Comparison of ENCODE assay signal across 1 fruit fly cellular context in the genomic region with DNA sequence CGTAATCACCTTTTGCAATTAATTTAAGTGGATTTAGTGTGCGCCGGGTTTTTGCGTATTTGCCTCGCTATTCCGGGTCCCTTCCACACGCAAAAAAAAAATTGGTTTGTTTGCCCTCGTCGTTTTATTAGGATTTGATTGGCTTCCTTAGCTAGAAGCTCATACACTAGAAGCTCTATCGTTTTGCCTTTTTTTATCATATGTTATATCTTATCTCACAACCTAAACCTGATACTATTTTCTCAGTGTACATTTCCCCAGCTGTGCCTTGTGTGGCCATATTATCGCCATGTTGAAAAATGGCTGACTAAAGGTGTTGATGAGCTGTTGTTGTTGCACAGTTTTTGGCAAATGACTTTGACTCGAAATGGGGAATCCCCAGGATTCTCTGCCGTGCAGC.
TF ChIP-seq lines count a peak whose summit lies in the region.

No protein-coding gene starts in this region.

TF ChIP-seq in whole organism, embryonic, 481 proteins besides CTCF, POLR2A, EP300 and RAD21 (continued from another document and continues in another):
- TF ChIP-seq grau (tag; optimal IDR thresholded peaks at IDR 0.05; lab: Kevin White, UChicago), result peak; percentile 9
- no peak for TF ChIP-seq CG2202 (tag; optimal IDR thresholded peaks at IDR 0.05; lab: Kevin White, UChicago)
- TF ChIP-seq zfh1 (GFP tag; IDR thresholded peaks at IDR 0.05; lab: Robert Waterston, UW), result peak; percentile 56; the same call in 2 of the 3 replicates
- TF ChIP-seq Dbx (GFP tag; IDR thresholded peaks at IDR 0.05; lab: Robert Waterston, UW), result no peak
- peak; percentile 28 for TF ChIP-seq CG12391 (tag; optimal IDR thresholded peaks at IDR 0.05; lab: Kevin White, UChicago)
- TF ChIP-seq nerfin-2 (GFP tag; IDR thresholded peaks at IDR 0.05; lab: Robert Waterston, UW; ENCODE audit: partially characterized antibody), result no peak
- peak; percentile 20 for TF ChIP-seq Antp (GFP tag; optimal IDR thresholded peaks at IDR 0.05; lab: Kevin White, UChicago)
- no peak for TF ChIP-seq h (optimal IDR thresholded peaks at IDR 0.05; lab: Kevin White, UChicago)
- TF ChIP-seq CG34376 (GFP tag; optimal IDR thresholded peaks at IDR 0.05; lab: Kevin White, UChicago), result no peak
- no peak for TF ChIP-seq trem (tag; optimal IDR thresholded peaks at IDR 0.05; lab: Kevin White, UChicago)
- peak in 1 of 2 experiments; percentile 45 for TF ChIP-seq chif (GFP tag; optimal IDR thresholded peaks at IDR 0.05; lab: Kevin White, UChicago)
- TF ChIP-seq Fer2 (tag; optimal IDR thresholded peaks at IDR 0.05; lab: Kevin White, UChicago), result no peak
- TF ChIP-seq sob (GFP tag; IDR thresholded peaks at IDR 0.05; lab: Robert Waterston, UW), result no peak
- TF ChIP-seq H2.0 (GFP tag; IDR thresholded peaks at IDR 0.05; lab: Robert Waterston, UW), result no peak; the same call in 1 of the 2 replicates
- TF ChIP-seq Sox102F (GFP tag; optimal IDR thresholded peaks at IDR 0.05; lab: Kevin White, UChicago), result peak; percentile 41
- TF ChIP-seq CG8944 (GFP tag; optimal IDR thresholded peaks at IDR 0.05; lab: Kevin White, UChicago), result no peak
- peak; percentile 42 for TF ChIP-seq CG4404 (GFP tag; IDR thresholded peaks at IDR 0.05; lab: Robert Waterston, UW)
- 0 out of 2 replicates have a peak, but pooled peaks have one; percentile 39 for TF ChIP-seq CG6689 (GFP tag; IDR thresholded peaks at IDR 0.05; lab: Robert Waterston, UW)
- TF ChIP-seq ind (GFP tag; optimal IDR thresholded peaks at IDR 0.05; lab: Kevin White, UChicago), result peak; percentile 37
- TF ChIP-seq ems (GFP tag; optimal IDR thresholded peaks at IDR 0.05; lab: Kevin White, UChicago), result peak; percentile 5
- TF ChIP-seq bigmax (GFP tag; optimal IDR thresholded peaks at IDR 0.05; lab: Kevin White, UChicago), result no peak
- no peak for TF ChIP-seq E2f1 (GFP tag; IDR thresholded peaks at IDR 0.05; lab: Robert Waterston, UW)
- no peak for TF ChIP-seq CG31365 (tag; optimal IDR thresholded peaks at IDR 0.05; lab: Kevin White, UChicago)
- TF ChIP-seq CG18476 (GFP tag; optimal IDR thresholded peaks at IDR 0.05; lab: Kevin White, UChicago), result no peak
- peak; percentile 61; the same call in 1 of the 2 replicates for TF ChIP-seq slbo (GFP tag; IDR thresholded peaks at IDR 0.05; lab: Robert Waterston, UW)
- TF ChIP-seq CG8089 (GFP tag; optimal IDR thresholded peaks at IDR 0.05; lab: Kevin White, UChicago), result peak; percentile 11
- peak; percentile 1 for TF ChIP-seq Fer3 (tag; optimal IDR thresholded peaks at IDR 0.05; lab: Kevin White, UChicago)
- no peak for TF ChIP-seq Hr78 (GFP tag; optimal IDR thresholded peaks at IDR 0.05; lab: Kevin White, UChicago)
- TF ChIP-seq Eip74EF (GFP tag; optimal IDR thresholded peaks at IDR 0.05; lab: Kevin White, UChicago), result no peak
- TF ChIP-seq Hmr (GFP tag; optimal IDR thresholded peaks at IDR 0.05; lab: Kevin White, UChicago), result peak; percentile 47
- 0 out of 2 replicates have a peak, but pooled peaks have one; percentile 15 for TF ChIP-seq ranshi (GFP tag; IDR thresholded peaks at IDR 0.05; lab: Robert Waterston, UW)
- peak; percentile 12 for TF ChIP-seq Atf-2 (GFP tag; optimal IDR thresholded peaks at IDR 0.05; lab: Kevin White, UChicago)
- peak; percentile 53; the same call in 1 of the 2 replicates for TF ChIP-seq Xrp1 (GFP tag; IDR thresholded peaks at IDR 0.05; lab: Robert Waterston, UW)
- TF ChIP-seq dimm (GFP tag; IDR thresholded peaks at IDR 0.05; lab: Robert Waterston, UW), result no peak
- peak; percentile 22 to 47 for TF ChIP-seq Pdp1 (GFP tag; optimal IDR thresholded peaks at IDR 0.05; lab: Kevin White, UChicago)
- TF ChIP-seq CG8359 (GFP tag; optimal IDR thresholded peaks at IDR 0.05; lab: Kevin White, UChicago; ENCODE audit: borderline replicate concordance), result no peak
- no peak for TF ChIP-seq pum (GFP tag; optimal IDR thresholded peaks at IDR 0.05; lab: Kevin White, UChicago)
- TF ChIP-seq CG2120 (GFP tag; optimal IDR thresholded peaks at IDR 0.05; lab: Kevin White, UChicago), result peak; percentile 60
- peak; percentile 33 for TF ChIP-seq Fer1 (GFP tag; optimal IDR thresholded peaks at IDR 0.05; lab: Kevin White, UChicago)
- TF ChIP-seq CG8281 (tag; optimal IDR thresholded peaks at IDR 0.05; lab: Kevin White, UChicago), result no peak
- no peak for TF ChIP-seq Dll (GFP tag; IDR thresholded peaks at IDR 0.05; lab: Robert Waterston, UW; ENCODE audit: partially characterized antibody)
- no peak for TF ChIP-seq esg (GFP tag; conservative IDR thresholded peaks at IDR 0.05; lab: Robert Waterston, UW)
- TF ChIP-seq Ssrp (tag; optimal IDR thresholded peaks at IDR 0.05; lab: Kevin White, UChicago), result no peak
- TF ChIP-seq CG17359 (tag; optimal IDR thresholded peaks at IDR 0.05; lab: Kevin White, UChicago), result peak; percentile 19
- TF ChIP-seq CG14710 (tag; optimal IDR thresholded peaks at IDR 0.05; lab: Kevin White, UChicago), result peak; percentile 8
- TF ChIP-seq ac (GFP tag; optimal IDR thresholded peaks at IDR 0.05; lab: Kevin White, UChicago), result no peak
- 0 out of 2 replicates have a peak, but pooled peaks have one; percentile 29 for TF ChIP-seq CG9215 (GFP tag; IDR thresholded peaks at IDR 0.05; lab: Robert Waterston, UW)
- no peak for TF ChIP-seq Dfd (GFP tag; optimal IDR thresholded peaks at IDR 0.05; lab: Kevin White, UChicago)
- peak; percentile 29 for TF ChIP-seq CG2678 (tag; optimal IDR thresholded peaks at IDR 0.05; lab: Kevin White, UChicago)
- TF ChIP-seq tna (GFP tag; IDR thresholded peaks at IDR 0.05; lab: Robert Waterston, UW; ENCODE audit: partially characterized antibody), result no peak
- TF ChIP-seq Abd-B (GFP tag; optimal IDR thresholded peaks at IDR 0.05; lab: Kevin White, UChicago), result no peak
- TF ChIP-seq CG4617 (GFP tag; optimal IDR thresholded peaks at IDR 0.05; lab: Kevin White, UChicago; ENCODE audit: borderline replicate concordance), result no peak
- no peak for TF ChIP-seq Myb (GFP tag; optimal IDR thresholded peaks at IDR 0.05; lab: Kevin White, UChicago)
- TF ChIP-seq CG17361 (GFP tag; IDR thresholded peaks at IDR 0.05; lab: Robert Waterston, UW), result no peak
- TF ChIP-seq Kr (GFP tag; optimal IDR thresholded peaks at IDR 0.05; lab: Kevin White, UChicago), result no peak
- no peak for TF ChIP-seq CG11085 (GFP tag; IDR thresholded peaks at IDR 0.05; lab: Robert Waterston, UW)
- TF ChIP-seq cg (GFP tag; optimal IDR thresholded peaks at IDR 0.05; lab: Kevin White, UChicago), result no peak
- no peak for TF ChIP-seq psq (GFP tag; optimal IDR thresholded peaks at IDR 0.05; lab: Kevin White, UChicago)
- no peak for TF ChIP-seq CG1233 (GFP tag; optimal IDR thresholded peaks at IDR 0.05; lab: Kevin White, UChicago)
- no peak for TF ChIP-seq en (GFP tag; optimal IDR thresholded peaks at IDR 0.05; lab: Kevin White, UChicago)
- TF ChIP-seq sug (tag; optimal IDR thresholded peaks at IDR 0.05; lab: Kevin White, UChicago), result no peak
- TF ChIP-seq Gug (GFP tag; IDR thresholded peaks at IDR 0.05; lab: Robert Waterston, UW), result no peak
- no peak for TF ChIP-seq prd (optimal IDR thresholded peaks at IDR 0.05; lab: Kevin White, UChicago)
- TF ChIP-seq prd (GFP tag; IDR thresholded peaks at IDR 0.05; lab: Robert Waterston, UW), result peak; percentile 85
- no peak for TF ChIP-seq amos (GFP tag; IDR thresholded peaks at IDR 0.05; lab: Robert Waterston, UW; ENCODE audit: partially characterized antibody)
- peak; percentile 49; the same call in 1 of the 3 replicates for TF ChIP-seq ci (GFP tag; IDR thresholded peaks at IDR 0.05; lab: Robert Waterston, UW)
- TF ChIP-seq zen (tag; optimal IDR thresholded peaks at IDR 0.05; lab: Kevin White, UChicago), result peak; percentile 60
- peak; percentile 80 for TF ChIP-seq sens (GFP tag; lab: Kevin White, UChicago)
- no peak for TF ChIP-seq MTF-1 (GFP tag; optimal IDR thresholded peaks at IDR 0.05; lab: Kevin White, UChicago; ENCODE audit: borderline replicate concordance)
- no peak for TF ChIP-seq cas (GFP tag; IDR thresholded peaks at IDR 0.05; lab: Robert Waterston, UW)
- TF ChIP-seq Nf-YB (GFP tag; optimal IDR thresholded peaks at IDR 0.05; lab: Kevin White, UChicago), result no peak
- TF ChIP-seq row (GFP tag; IDR thresholded peaks at IDR 0.05; lab: Robert Waterston, UW), result peak; percentile 31; the same call in 1 of the 3 replicates
- no peak for TF ChIP-seq CG32767 (GFP tag; IDR thresholded peaks at IDR 0.05; lab: Robert Waterston, UW)
- TF ChIP-seq lab (GFP tag; optimal IDR thresholded peaks at IDR 0.05; lab: Kevin White, UChicago), result peak; percentile 66
- 0 out of 2 replicates have a peak, but pooled peaks have one; percentile 15 for TF ChIP-seq CG31441 (GFP tag; IDR thresholded peaks at IDR 0.05; lab: Robert Waterston, UW)
- TF ChIP-seq NK7.1 (GFP tag; optimal IDR thresholded peaks at IDR 0.05; lab: Kevin White, UChicago), result no peak
- TF ChIP-seq Drgx (GFP tag; IDR thresholded peaks at IDR 0.05; lab: Robert Waterston, UW), result 0 out of 2 replicates have a peak, but pooled peaks have one; percentile 12
- TF ChIP-seq eve (GFP tag; optimal IDR thresholded peaks at IDR 0.05; lab: Kevin White, UChicago), result no peak
- no peak for TF ChIP-seq ro (GFP tag; IDR thresholded peaks at IDR 0.05; lab: Robert Waterston, UW)
- TF ChIP-seq CG10654 (GFP tag; optimal IDR thresholded peaks at IDR 0.05; lab: Kevin White, UChicago), result no peak
- TF ChIP-seq CkIIα-i1 (GFP tag; IDR thresholded peaks at IDR 0.05; lab: Robert Waterston, UW), result no peak
- TF ChIP-seq Hr51 (GFP tag; optimal IDR thresholded peaks at IDR 0.05; lab: Kevin White, UChicago), result peak in 1 of 2 experiments; percentile 31
- peak; percentile 11 for TF ChIP-seq tin (GFP tag; optimal IDR thresholded peaks at IDR 0.05; lab: Kevin White, UChicago)
- no peak for TF ChIP-seq Stat92E (GFP tag; optimal IDR thresholded peaks at IDR 0.05; lab: Kevin White, UChicago)
- no peak; the same call in 2 of the 3 replicates for TF ChIP-seq CG11560 (tag; IDR thresholded peaks at IDR 0.05; lab: Robert Waterston, UW)
- TF ChIP-seq CG11398 (GFP tag; optimal IDR thresholded peaks at IDR 0.05; lab: Kevin White, UChicago), result no peak
- no peak for TF ChIP-seq chinmo (GFP tag; IDR thresholded peaks at IDR 0.05; lab: Robert Waterston, UW; ENCODE audit: partially characterized antibody)
- peak; percentile 24 for TF ChIP-seq Blimp-1 (GFP tag; optimal IDR thresholded peaks at IDR 0.05; lab: Kevin White, UChicago)
- 0 out of 2 replicates have a peak, but pooled peaks have one; percentile 13 for TF ChIP-seq seq (GFP tag; IDR thresholded peaks at IDR 0.05; lab: Robert Waterston, UW)
- TF ChIP-seq CG17186 (GFP tag; optimal IDR thresholded peaks at IDR 0.05; lab: Kevin White, UChicago), result no peak
- TF ChIP-seq abd-A (tag; optimal IDR thresholded peaks at IDR 0.05; lab: Kevin White, UChicago), result no peak
- TF ChIP-seq CG4328 (GFP tag; optimal IDR thresholded peaks at IDR 0.05; lab: Kevin White, UChicago), result no peak
- peak; percentile 10 for TF ChIP-seq NC2β (GFP tag; optimal IDR thresholded peaks at IDR 0.05; lab: Kevin White, UChicago)
- no peak for TF ChIP-seq CG3726 (GFP tag; IDR thresholded peaks at IDR 0.05; lab: Robert Waterston, UW)
- 0 out of 2 replicates have a peak, but pooled peaks have one; percentile 21 for TF ChIP-seq lmd (GFP tag; IDR thresholded peaks at IDR 0.05; lab: Robert Waterston, UW)
- no peak for TF ChIP-seq CG4707 (GFP tag; optimal IDR thresholded peaks at IDR 0.05; lab: Kevin White, UChicago)
- TF ChIP-seq crol (GFP tag; IDR thresholded peaks at IDR 0.05; lab: Robert Waterston, UW), result no peak
- peak; percentile 53 for TF ChIP-seq Xbp1 (GFP tag; optimal IDR thresholded peaks at IDR 0.05; lab: Kevin White, UChicago)
- no peak for TF ChIP-seq btn (GFP tag; optimal IDR thresholded peaks at IDR 0.05; lab: Kevin White, UChicago)
- no peak for TF ChIP-seq CG11093 (GFP tag; IDR thresholded peaks at IDR 0.05; lab: Robert Waterston, UW)
- 0 out of 2 replicates have a peak, but pooled peaks have one; percentile 17 for TF ChIP-seq CG14441 (GFP tag; IDR thresholded peaks at IDR 0.05; lab: Robert Waterston, UW)
- TF ChIP-seq CG12071 (GFP tag; optimal IDR thresholded peaks at IDR 0.05; lab: Kevin White, UChicago), result no peak
- no peak for TF ChIP-seq Bdp1 (GFP tag; optimal IDR thresholded peaks at IDR 0.05; lab: Kevin White, UChicago)
- TF ChIP-seq chn (GFP tag; optimal IDR thresholded peaks at IDR 0.05; lab: Kevin White, UChicago), result no peak
- no peak for TF ChIP-seq CG9932 (GFP tag; IDR thresholded peaks at IDR 0.05; lab: Robert Waterston, UW)
- TF ChIP-seq BEAF-32 (GFP tag; optimal IDR thresholded peaks at IDR 0.05; lab: Kevin White, UChicago), result no peak
- TF ChIP-seq CG9437 (GFP tag; optimal IDR thresholded peaks at IDR 0.05; lab: Kevin White, UChicago), result no peak
- TF ChIP-seq E2f2 (GFP tag; IDR thresholded peaks at IDR 0.05; lab: Robert Waterston, UW), result no peak
- TF ChIP-seq kay (GFP tag; optimal IDR thresholded peaks at IDR 0.05; lab: Kevin White, UChicago), result no peak
- TF ChIP-seq Dp (GFP tag; optimal IDR thresholded peaks at IDR 0.05; lab: Kevin White, UChicago), result no peak
- TF ChIP-seq CG5180 (GFP tag; optimal IDR thresholded peaks at IDR 0.05; lab: Kevin White, UChicago), result no peak
- no peak for TF ChIP-seq Doc3 (GFP tag; IDR thresholded peaks at IDR 0.05; lab: Robert Waterston, UW; ENCODE audit: partially characterized antibody)
- TF ChIP-seq slp2 (GFP tag; optimal IDR thresholded peaks at IDR 0.05; lab: Kevin White, UChicago), result no peak
- TF ChIP-seq z (GFP tag; IDR thresholded peaks at IDR 0.05; lab: Robert Waterston, UW), result no peak
- no peak for TF ChIP-seq klu (GFP tag; IDR thresholded peaks at IDR 0.05; lab: Robert Waterston, UW)
- peak; percentile 33 for TF ChIP-seq CG30403 (GFP tag; optimal IDR thresholded peaks at IDR 0.05; lab: Kevin White, UChicago)
- no peak for TF ChIP-seq CG7271 (tag; optimal IDR thresholded peaks at IDR 0.05; lab: Kevin White, UChicago)
- TF ChIP-seq CG2712 (tag; optimal IDR thresholded peaks at IDR 0.05; lab: Kevin White, UChicago), result peak; percentile 35
- TF ChIP-seq cato (GFP tag; optimal IDR thresholded peaks at IDR 0.05; lab: Kevin White, UChicago; ENCODE audit: borderline replicate concordance), result no peak
- peak; percentile 38 for TF ChIP-seq dmrt99B (tag; optimal IDR thresholded peaks at IDR 0.05; lab: Kevin White, UChicago)
- TF ChIP-seq CG14014 (GFP tag; IDR thresholded peaks at IDR 0.05; lab: Robert Waterston, UW), result no peak
- peak; percentile 15 for TF ChIP-seq Hand (GFP tag; optimal IDR thresholded peaks at IDR 0.05; lab: Kevin White, UChicago)
- TF ChIP-seq Dip2 (GFP tag; IDR thresholded peaks at IDR 0.05; lab: Robert Waterston, UW), result no peak
- TF ChIP-seq CG6813 (GFP tag; optimal IDR thresholded peaks at IDR 0.05; lab: Kevin White, UChicago), result no peak
- TF ChIP-seq Atf6 (GFP tag; IDR thresholded peaks at IDR 0.05; lab: Robert Waterston, UW), result no peak
- TF ChIP-seq CG34422 (GFP tag; IDR thresholded peaks at IDR 0.05; lab: Robert Waterston, UW), result peak; percentile 16; the same call in 1 of the 3 replicates
- TF ChIP-seq ash1 (GFP tag; optimal IDR thresholded peaks at IDR 0.05; lab: Kevin White, UChicago), result no peak
